Worm (Caenorhabditis elegans) whole organism, midembryonic: ENCODE results near the gene ZK418.13.

Experiments
- T22C8.4 ChIP-seq: fragments of 200-800 bp; sonication (Bioruptor generic); IDR thresholded peaks from 2 replicates; pipeline ENCODE4 v1.3.6; 2022; ENCODE audit warnings: missing genetic modification characterization, missing compliant biosample characterization
- klf-2 ChIP-seq: fragments of 200-800 bp; sonication (Bioruptor generic); conservative IDR thresholded peaks from 2 replicates; pipeline ENCODE4 v1.3.6; 2022; ENCODE audit warnings: missing genetic modification reagents, missing genetic modification characterization, missing compliant biosample characterization
- med-1 ChIP-seq: sonication (generic microtip); optimal IDR thresholded peaks from 2 replicates; lab custom pipeline; 2017; ENCODE audit warnings: missing genetic modification characterization, mild to moderate bottlenecking, missing compliant biosample characterization, antibody characterized with exemption, missing genetic modification reagents; ENCODE audit not compliant: insufficient read depth
- ref-1 ChIP-seq: fragments of 200-800 bp; sonication (Bioruptor generic); conservative IDR thresholded peaks from 2 replicates; pipeline ENCODE4 v1.3.6; 2022; ENCODE audit warnings: missing genetic modification reagents, missing genetic modification characterization, missing compliant biosample characterization
- ztf-23 ChIP-seq: fragments of 200-800 bp; sonication (Bioruptor generic); IDR thresholded peaks from 2 replicates; pipeline ENCODE4 v1.3.6; 2022; ENCODE audit warnings: missing genetic modification reagents, missing genetic modification characterization, missing compliant biosample characterization
- ztf-29 ChIP-seq: fragments of 200-800 bp; sonication (Bioruptor generic); IDR thresholded peaks from 2 replicates; pipeline ENCODE4 v1.3.6; 2022; ENCODE audit warnings: missing genetic modification reagents, missing genetic modification characterization, missing compliant biosample characterization

ce11 chrIII:7068520-7069113 lies 7.7 kb downstream of the ZK418.13 start, which contains the start of the genes ubc-18 and R01H2.8:
- no peak for TF ChIP-seq med-1
- no peak for TF ChIP-seq ztf-23
- TF ChIP-seq klf-2, result no peak
- TF ChIP-seq ref-1 (GFP tag; lab: Robert Waterston, UW), result no peak
- TF ChIP-seq T22C8.4 (GFP tag; lab: Robert Waterston, UW), result no peak
- TF ChIP-seq ztf-29 (GFP tag; lab: Robert Waterston, UW), result no peak
